Worm (Caenorhabditis elegans) whole organism, young adult: ENCODE measurements around the gene ZC84.6.

Source experiments
- B0035.1 ChIP-seq: sonication (generic microtip); optimal IDR thresholded peaks from 2 replicates; lab custom pipeline; 2016; ENCODE audit warnings: missing genetic modification characterization, mild to moderate bottlenecking, missing compliant biosample characterization, missing genotype, missing genetic modification reagents
- B0336.3 ChIP-seq: fragments of 200-800 bp; sonication (Bioruptor generic); IDR thresholded peaks from 2 replicates; pipeline ENCODE4 v1.3.6; 2022; ENCODE audit warnings: missing genetic modification characterization, missing compliant biosample characterization
- C06A6.2 ChIP-seq: fragments of 200-800 bp; sonication (Bioruptor generic); conservative IDR thresholded peaks from 2 replicates; pipeline ENCODE4 v1.3.6; 2022; ENCODE audit warnings: missing genetic modification characterization, missing compliant biosample characterization
- F52B5.7 ChIP-seq: sonication (generic microtip); optimal IDR thresholded peaks from 2 replicates; lab custom pipeline; 2016; ENCODE audit warnings: mild to moderate bottlenecking, missing genetic modification characterization, missing compliant biosample characterization
- K12H6.12 ChIP-seq: fragments of 200-800 bp; sonication (Bioruptor generic); optimal IDR thresholded peaks from 2 replicates; lab custom pipeline; 2018; ENCODE audit warnings: mild to moderate bottlenecking, missing genetic modification characterization, missing compliant biosample characterization
- T26A5.8 ChIP-seq: sonication (generic microtip); optimal IDR thresholded peaks from 2 replicates; lab custom pipeline; 2016; ENCODE audit warnings: missing genetic modification characterization, missing compliant biosample characterization
- Y53F4B.3 ChIP-seq: fragments of 200-800 bp; sonication (Bioruptor generic); IDR thresholded peaks from 2 replicates; pipeline ENCODE4 v1.3.6; 2022; ENCODE audit warnings: missing genetic modification reagents, missing genetic modification characterization, missing compliant biosample characterization
- Y53G8AR.9 ChIP-seq: fragments of 200-800 bp; sonication (Bioruptor generic); conservative IDR thresholded peaks from 2 replicates; pipeline ENCODE4 v1.3.6; 2022; ENCODE audit warnings: missing genetic modification reagents, missing genetic modification characterization, missing compliant biosample characterization
- ama-1 ChIP-seq, 3 experiments: fragments of 150-350 bp in 1 of 3; sonication (generic microtip) in 2 of 3; optimal IDR thresholded peaks; 2 replicates each; lab custom pipeline; 2014 to 2018; ENCODE audit warnings: missing biosample characterization in 2 of 3, missing genetic modification characterization in 2 of 3, missing genetic modification reagents in 2 of 3
- attf-5 ChIP-seq: fragments of 200-800 bp; sonication (Bioruptor generic); optimal IDR thresholded peaks from 2 replicates; lab custom pipeline; 2018; ENCODE audit warnings: mild to moderate bottlenecking, missing genetic modification characterization, missing compliant biosample characterization
- bed-2 ChIP-seq: fragments of 200-800 bp; sonication (Bioruptor generic); IDR thresholded peaks from 2 replicates; pipeline ENCODE4 v1.3.6; 2022; ENCODE audit warnings: missing genetic modification reagents, missing genetic modification characterization, missing compliant biosample characterization
- ceh-27 ChIP-seq: fragments of 200-800 bp; sonication (Bioruptor generic); optimal IDR thresholded peaks from 2 replicates; lab custom pipeline; 2018; ENCODE audit warnings: mild to moderate bottlenecking, missing genetic modification characterization, moderate library complexity, missing compliant biosample characterization
- chd-7 ChIP-seq: sonication (generic microtip); optimal IDR thresholded peaks from 2 replicates; lab custom pipeline; 2016; ENCODE audit warnings: mild to moderate bottlenecking, missing genetic modification characterization, moderate library complexity, missing compliant biosample characterization
- dpl-1 ChIP-seq: fragments of 150-350 bp; optimal IDR thresholded peaks from 2 replicates; lab custom pipeline; 2014; ENCODE audit warnings: missing biosample characterization, missing genetic modification reagents, missing genetic modification characterization
- efl-1 ChIP-seq: fragments of 150-350 bp; optimal IDR thresholded peaks from 2 replicates; lab custom pipeline; 2014; ENCODE audit warnings: missing biosample characterization, missing genetic modification reagents, missing genetic modification characterization
- egrh-3 ChIP-seq: fragments of 200-800 bp; sonication (Bioruptor generic); IDR thresholded peaks from 2 replicates; pipeline ENCODE4 v1.3.6; 2022; ENCODE audit warnings: missing genetic modification reagents, missing genetic modification characterization, missing compliant biosample characterization
- ekl-4 ChIP-seq: fragments of 200-800 bp; sonication (Bioruptor generic); IDR thresholded peaks from 2 replicates; pipeline ENCODE4 v1.3.6; 2022; ENCODE audit warnings: missing genetic modification reagents, missing genetic modification characterization, missing compliant biosample characterization
- ets-4 ChIP-seq: fragments of 200-800 bp; sonication (Bioruptor generic); optimal IDR thresholded peaks from 2 replicates; lab custom pipeline; 2018; ENCODE audit warnings: mild to moderate bottlenecking, missing genetic modification characterization, missing compliant biosample characterization
- him-1 ChIP-seq: sonication (generic microtip); optimal IDR thresholded peaks from 2 replicates; lab custom pipeline; 2016; ENCODE audit warnings: missing genotype, missing genetic modification reagents, missing genetic modification characterization, missing compliant biosample characterization
- hmg-1.2 ChIP-seq: fragments of 200-800 bp; sonication (Bioruptor generic); IDR thresholded peaks from 2 replicates; pipeline ENCODE4 v1.3.6; 2022; ENCODE audit warnings: missing genetic modification reagents, missing genetic modification characterization, missing compliant biosample characterization
- hrde-1 ChIP-seq: sonication (generic microtip); optimal IDR thresholded peaks from 2 replicates; lab custom pipeline; 2016; ENCODE audit warnings: missing genetic modification characterization, mild to moderate bottlenecking, missing compliant biosample characterization, moderate library complexity, missing genotype, missing genetic modification reagents, borderline replicate concordance
- hsf-1 ChIP-seq: fragments of 200-800 bp; sonication (Bioruptor generic); IDR thresholded peaks from 2 replicates; pipeline ENCODE4 v1.3.6; 2022; ENCODE audit warnings: missing genetic modification reagents, missing genetic modification characterization, missing compliant biosample characterization
- lsy-27 ChIP-seq: sonication (generic microtip); optimal IDR thresholded peaks from 2 replicates; lab custom pipeline; 2017; ENCODE audit warnings: missing genetic modification characterization, mild to moderate bottlenecking, missing compliant biosample characterization, antibody characterized with exemption, missing genotype, borderline replicate concordance; ENCODE audit not compliant: insufficient read depth
- madf-3 ChIP-seq: fragments of 200-800 bp; sonication (Bioruptor generic); IDR thresholded peaks from 2 replicates; pipeline ENCODE4 v1.3.6; 2022; ENCODE audit warnings: missing genetic modification reagents, missing genetic modification characterization, missing compliant biosample characterization
- madf-6 ChIP-seq: fragments of 200-800 bp; sonication (Bioruptor generic); IDR thresholded peaks from 2 replicates; pipeline ENCODE4 v1.3.6; 2022; ENCODE audit warnings: missing genetic modification reagents, missing genetic modification characterization, missing compliant biosample characterization
- mcd-1 ChIP-seq: fragments of 200-800 bp; sonication (Bioruptor generic); IDR thresholded peaks from 2 replicates; pipeline ENCODE4 v1.3.6; 2022; ENCODE audit warnings: missing genetic modification reagents, missing genetic modification characterization, missing compliant biosample characterization
- nfyb-1 ChIP-seq: fragments of 200-800 bp; sonication (Bioruptor generic); IDR thresholded peaks from 2 replicates; pipeline ENCODE4 v1.3.6; 2022; ENCODE audit warnings: missing genetic modification reagents, missing genetic modification characterization, missing compliant biosample characterization
- nhr-27 ChIP-seq: fragments of 200-800 bp; sonication (Bioruptor generic); optimal IDR thresholded peaks from 2 replicates; lab custom pipeline; 2018; ENCODE audit warnings: mild to moderate bottlenecking, missing genetic modification characterization, moderate library complexity, missing compliant biosample characterization
- nhr-80 ChIP-seq: sonication (generic microtip); optimal IDR thresholded peaks from 2 replicates; lab custom pipeline; 2016; ENCODE audit warnings: missing genetic modification characterization, missing compliant biosample characterization
- rpc-1 ChIP-seq, 2 experiments: fragments of 150-350 bp in 1 of 2; sonication (generic microtip) in 1 of 2; optimal IDR thresholded peaks; 2 replicates each; lab custom pipeline; 2014 to 2018; ENCODE audit warnings: missing biosample characterization in 1 of 2, missing genetic modification characterization in 1 of 2, missing genetic modification reagents in 1 of 2, missing genotype in 1 of 2
- snpc-1.1 ChIP-seq: sonication (generic microtip); optimal IDR thresholded peaks from 2 replicates; lab custom pipeline; 2017; ENCODE audit warnings: missing genetic modification characterization, mild to moderate bottlenecking, missing compliant biosample characterization, antibody characterized with exemption, moderate library complexity, missing genotype, missing genetic modification reagents; ENCODE audit not compliant: insufficient read depth
- snpc-1.3 ChIP-seq: sonication (generic microtip); optimal IDR thresholded peaks from 2 replicates; lab custom pipeline; 2017; ENCODE audit warnings: missing genetic modification characterization, mild to moderate bottlenecking, missing compliant biosample characterization, antibody characterized with exemption, moderate library complexity, missing genotype, missing genetic modification reagents; ENCODE audit not compliant: insufficient read depth
- snpc-3.4 ChIP-seq: sonication (generic microtip); optimal IDR thresholded peaks from 2 replicates; lab custom pipeline; 2017; ENCODE audit warnings: missing genetic modification characterization, mild to moderate bottlenecking, missing compliant biosample characterization, antibody characterized with exemption, moderate library complexity, missing genotype, missing genetic modification reagents
- somi-1 ChIP-seq: fragments of 200-800 bp; sonication (Bioruptor generic); optimal IDR thresholded peaks from 2 replicates; lab custom pipeline; 2018; ENCODE audit warnings: mild to moderate bottlenecking, missing genetic modification characterization, missing compliant biosample characterization
- tbx-9 ChIP-seq: sonication (generic microtip); optimal IDR thresholded peaks from 2 replicates; lab custom pipeline; 2016; ENCODE audit warnings: borderline replicate concordance, missing genetic modification characterization, inconsistent platforms, missing compliant biosample characterization
- unc-62 ChIP-seq: fragments of 150-350 bp; optimal IDR thresholded peaks from 2 replicates; lab custom pipeline; 2014; ENCODE audit warnings: missing biosample characterization, missing genetic modification reagents, missing genetic modification characterization
- zim-3 ChIP-seq: sonication (generic microtip); optimal IDR thresholded peaks from 2 replicates; lab custom pipeline; 2017; ENCODE audit warnings: mild to moderate bottlenecking, missing genetic modification characterization, moderate library complexity, missing compliant biosample characterization
- ztf-18 ChIP-seq: sonication (generic microtip); optimal IDR thresholded peaks from 2 replicates; lab custom pipeline; 2016; ENCODE audit warnings: missing genotype, mild to moderate bottlenecking, missing genetic modification characterization, missing compliant biosample characterization
- ztf-3 ChIP-seq: fragments of 200-800 bp; sonication (Bioruptor generic); optimal IDR thresholded peaks from 2 replicates; lab custom pipeline; 2018; ENCODE audit warnings: mild to moderate bottlenecking, missing genetic modification characterization, missing compliant biosample characterization

ZC84.6 gene

DNA sequence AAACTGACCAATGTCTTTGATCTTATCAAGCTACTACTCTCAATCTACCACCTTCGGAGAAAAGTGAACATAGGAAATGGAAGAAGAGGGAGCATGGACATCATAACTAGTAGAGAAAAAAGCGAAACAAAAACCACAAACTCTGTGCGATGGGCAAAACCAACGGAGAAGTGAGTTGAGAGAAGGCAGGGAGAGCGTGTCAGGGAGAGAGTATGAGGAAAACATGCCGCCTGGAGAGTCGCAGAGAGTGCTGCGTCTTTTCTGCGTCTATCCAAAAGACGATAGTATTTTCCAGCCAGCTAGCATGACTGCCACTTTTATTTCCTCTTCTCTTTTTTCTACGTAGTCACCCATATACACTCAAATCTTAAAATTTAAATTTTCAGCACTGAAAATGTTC is 40.5 kb upstream of the ZC84.6 start, which contains the start of gene saeg-2:
Gene saeg-2 (plus strand): TSS at position 381 of the 400 bp plus-strand sequence.
- TF ChIP-seq ceh-27 (peak; percentile 24), ets-4 (GFP tag; lab: Kevin White, UChicago) (peak; percentile 22), unc-62 (GFP tag; lab: Kevin White, UChicago) (no peak), snpc-3.4 (no peak), nhr-80 (tag; lab: Kevin White, UChicago) (peak; percentile 75), attf-5 (GFP tag; lab: Kevin White, UChicago) (peak; percentile 4), hmg-1.2 (GFP tag; lab: Robert Waterston, UW) (peak; percentile 68; the same call in 1 of the 2 replicates), mcd-1 (0 out of 2 replicates have a peak, but pooled peaks have one; percentile 15), C06A6.2 (GFP tag; lab: Robert Waterston, UW) (no peak)

DNA sequence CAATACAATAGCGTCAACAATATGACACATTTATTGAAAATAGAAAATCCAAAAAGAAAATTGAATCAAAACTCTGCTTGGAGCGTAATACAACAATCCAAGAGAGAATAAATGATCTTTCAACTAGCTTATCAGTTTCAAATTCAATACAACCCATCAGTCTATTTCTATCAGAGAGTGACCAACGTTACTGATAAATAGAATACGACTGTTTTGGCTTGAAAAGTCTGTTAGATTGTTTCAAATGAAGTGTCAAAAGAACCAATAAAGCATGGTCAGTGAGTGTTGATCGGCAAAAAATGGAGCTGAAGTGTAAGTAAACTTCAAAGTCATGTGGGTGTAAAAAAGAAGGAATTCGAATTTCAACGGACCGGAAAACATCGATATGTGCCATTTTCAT is 38.1 kb upstream of the ZC84.6 start:
- TF ChIP-seq nhr-80 (tag; lab: Kevin White, UChicago) (peak; percentile 54), snpc-1.3 (tag; lab: Kevin White, UChicago) (no peak)

DNA sequence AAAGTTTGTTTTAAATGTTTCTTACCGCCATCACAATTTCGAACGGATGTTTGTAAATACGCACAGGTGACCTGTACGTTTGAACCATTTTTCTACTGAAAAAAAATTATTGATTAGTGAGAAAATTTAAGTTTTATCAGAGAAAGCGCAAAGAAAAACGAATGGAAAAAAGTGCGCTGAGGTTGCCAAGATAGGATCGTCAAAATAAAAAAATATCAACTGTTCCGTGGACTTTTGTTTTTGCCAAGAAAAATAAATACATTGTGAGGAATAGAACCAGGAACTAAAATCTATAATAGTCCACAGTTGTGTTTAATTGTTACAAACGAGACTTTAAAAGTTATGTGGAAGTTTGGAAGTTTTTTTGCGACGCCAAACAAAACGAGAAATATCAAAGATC is 36.7 kb upstream of the ZC84.6 start, which contains the start of gene T23G5.2:
Gene T23G5.2 (minus strand): TSS at position 101 of the 400 bp plus-strand sequence.
- TF ChIP-seq efl-1 (GFP tag; lab: Kevin White, UChicago) (no peak), rpc-1 (optimal IDR thresholded peaks at IDR 0.05; lab: Kevin White, UChicago) (no peak), rpc-1 (tag; optimal IDR thresholded peaks at IDR 0.05; lab: Kevin White, UChicago) (no peak), F52B5.7 (tag; lab: Kevin White, UChicago) (no peak), K12H6.12 (tag; lab: Kevin White, UChicago) (no peak), ama-1 (optimal IDR thresholded peaks at IDR 0.05; lab: Kevin White, UChicago) (no peak), ama-1 (GFP tag; optimal IDR thresholded peaks at IDR 0.05; lab: Kevin White, UChicago) (no peak), ztf-3 (GFP tag; lab: Kevin White, UChicago) (no peak), ztf-18 (no peak), hsf-1 (GFP tag; lab: Robert Waterston, UW) (no peak), him-1 (tag; lab: Kevin White, UChicago) (no peak)
- TF ChIP-seq, all 124 proteins: peak for 0

- TF ChIP-seq snpc-3.4 (no peak), chd-7 (tag; lab: Kevin White, UChicago) (no peak), egrh-3 (GFP tag; lab: Robert Waterston, UW) (no peak), tbx-9 (tag; lab: Kevin White, UChicago) (no peak), somi-1 (GFP tag; lab: Kevin White, UChicago) (no peak), ets-4 (GFP tag; lab: Kevin White, UChicago) (no peak), snpc-1.1 (tag; lab: Kevin White, UChicago) (no peak), nhr-27 (no peak), zim-3 (tag; lab: Kevin White, UChicago) (no peak)
Measured at ce11 chrIII:9231173-9231572, 31.7 kb upstream of the ZC84.6 start, which contains the start of gene T23G5.3. TSS of gene T23G5.3 (minus strand) at chrIII:9231273.

DNA sequence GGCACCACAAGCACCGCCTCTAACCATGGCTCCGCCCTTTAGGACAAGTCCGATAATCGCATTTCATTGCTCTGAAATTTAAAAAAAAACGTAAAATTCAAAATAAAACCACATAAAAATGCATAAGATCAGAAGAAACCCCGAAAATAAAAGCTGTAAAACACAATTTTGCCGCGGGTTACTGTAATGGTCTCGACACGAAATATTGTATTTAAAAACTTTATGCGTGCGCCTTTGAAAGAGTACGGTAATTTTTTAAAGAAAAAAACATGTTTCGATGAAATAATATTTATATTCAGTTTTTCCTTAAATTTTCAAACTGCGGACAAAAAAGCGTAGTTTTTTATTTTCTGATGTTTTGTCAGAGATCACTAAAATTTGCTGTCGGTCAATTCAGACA is 29.2 kb upstream of the ZC84.6 start, which contains the start of gene rnr-1:
Gene rnr-1 (minus strand): TSS at position 77 of the 400 bp plus-strand sequence.
- TF ChIP-seq hrde-1 (tag; lab: Kevin White, UChicago) (no peak), madf-3 (GFP tag; lab: Robert Waterston, UW) (no peak), snpc-1.3 (tag; lab: Kevin White, UChicago) (peak; percentile 75), bed-2 (GFP tag; lab: Robert Waterston, UW) (no peak), him-1 (tag; lab: Kevin White, UChicago) (peak; percentile 24), lsy-27 (tag; lab: Kevin White, UChicago) (no peak), efl-1 (GFP tag; lab: Kevin White, UChicago) (peak; percentile 93), B0035.1 (tag; lab: Kevin White, UChicago) (no peak), Y53G8AR.9 (GFP tag; lab: Robert Waterston, UW) (no peak), B0336.3 (GFP tag; lab: Robert Waterston, UW) (peak; percentile 22; the same call in 1 of the 2 replicates), T26A5.8 (tag; lab: Kevin White, UChicago) (no peak), dpl-1 (GFP tag; lab: Kevin White, UChicago) (peak; percentile 73), rpc-1 (optimal IDR thresholded peaks at IDR 0.05; lab: Kevin White, UChicago) (no peak), rpc-1 (tag; optimal IDR thresholded peaks at IDR 0.05; lab: Kevin White, UChicago) (no peak), ekl-4 (no peak), Y53F4B.3 (GFP tag; lab: Robert Waterston, UW) (peak; percentile 6; the same call in 1 of the 2 replicates), K12H6.12 (tag; lab: Kevin White, UChicago) (no peak), madf-6 (GFP tag; lab: Robert Waterston, UW) (peak; percentile 98), nfyb-1 (GFP tag; lab: Robert Waterston, UW) (no peak), ztf-18 (no peak)
